Fruit fly (Drosophila melanogaster): ENCODE measurements around the gene DIP-gamma.
A peak's percentile ranks its signal among the peaks of the same experiment; 100 is the strongest.

DIP-gamma gene

dm6 chr3R:28911758-28912157 is 58.4 kb downstream of the DIP-gamma start (continued):
- TF ChIP-seq Meics (GFP tag; optimal IDR thresholded peaks at IDR 0.05) = peak; percentile 64
- TF ChIP-seq CG3995 (GFP tag; optimal IDR thresholded peaks at IDR 0.05) = no peak
- peak; percentile 83 for TF ChIP-seq Gug (GFP tag; IDR thresholded peaks at IDR 0.05)
- TF ChIP-seq CG8478 (optimal IDR thresholded peaks at IDR 0.05) = no peak
- TF ChIP-seq Ptx1 (GFP tag; IDR thresholded peaks at IDR 0.05) = peak; percentile 86
- peak; percentile 71 for TF ChIP-seq bcd (GFP tag; optimal IDR thresholded peaks at IDR 0.05)
- TF ChIP-seq CG12769 (tag; optimal IDR thresholded peaks at IDR 0.05) = peak; percentile 91
- no peak for TF ChIP-seq CkIIα-i1 (GFP tag; IDR thresholded peaks at IDR 0.05)
- no peak for TF ChIP-seq CG33557 (GFP tag; optimal IDR thresholded peaks at IDR 0.05)
- peak; percentile 80 for TF ChIP-seq CG16863 (GFP tag; optimal IDR thresholded peaks at IDR 0.05)
- TF ChIP-seq dpn (GFP tag; optimal IDR thresholded peaks at IDR 0.05) = peak; percentile 81
- TF ChIP-seq hb (GFP tag; IDR thresholded peaks at IDR 0.05; ENCODE audit: partially characterized antibody) = peak; percentile 25; the same call in 1 of the 3 replicates
- TF ChIP-seq CG4328 (GFP tag; optimal IDR thresholded peaks at IDR 0.05) = no peak
- peak; percentile 26 for TF ChIP-seq pho (GFP tag; optimal IDR thresholded peaks at IDR 0.05)
- peak; percentile 8 for TF ChIP-seq HmgZ (tag; optimal IDR thresholded peaks at IDR 0.05)
- TF ChIP-seq Stat92E (GFP tag; optimal IDR thresholded peaks at IDR 0.05) = no peak
- peak; percentile 87 for TF ChIP-seq lmd (GFP tag; IDR thresholded peaks at IDR 0.05)
- TF ChIP-seq D19A (tag; optimal IDR thresholded peaks at IDR 0.05) = peak; percentile 65
- peak; percentile 54 for TF ChIP-seq CG10267 (tag; optimal IDR thresholded peaks at IDR 0.05)
- TF ChIP-seq NC2α (GFP tag; optimal IDR thresholded peaks at IDR 0.05) = peak; percentile 48
- peak; percentile 84 for TF ChIP-seq tgo (GFP tag; IDR thresholded peaks at IDR 0.05)
- peak; percentile 33 for TF ChIP-seq Ets97D (GFP tag; optimal IDR thresholded peaks at IDR 0.05)
- TF ChIP-seq CG32532 (GFP tag; IDR thresholded peaks at IDR 0.05) = peak; percentile 79
- peak; percentile 51 for TF ChIP-seq HHEX (GFP tag; optimal IDR thresholded peaks at IDR 0.05)
- TF ChIP-seq sima (GFP tag; optimal IDR thresholded peaks at IDR 0.05) = no peak
- TF ChIP-seq onecut (GFP tag; IDR thresholded peaks at IDR 0.05) = no peak
- TF ChIP-seq crc (GFP tag; optimal IDR thresholded peaks at IDR 0.05) = peak; percentile 37
- peak; percentile 24; the same call in 1 of the 2 replicates for TF ChIP-seq CG4360 (GFP tag; IDR thresholded peaks at IDR 0.05)
- no peak for TF ChIP-seq Nf-YC (tag; optimal IDR thresholded peaks at IDR 0.05)
- TF ChIP-seq org-1 (GFP tag; optimal IDR thresholded peaks at IDR 0.05) = peak; percentile 61
- peak; percentile 62; the same call in 1 of the 2 replicates for TF ChIP-seq gsb (GFP tag; IDR thresholded peaks at IDR 0.05)
- no peak for TF ChIP-seq Dfd (GFP tag; optimal IDR thresholded peaks at IDR 0.05)
- no peak for TF ChIP-seq CG5180 (GFP tag; optimal IDR thresholded peaks at IDR 0.05)
- TF ChIP-seq CG17912 (GFP tag; optimal IDR thresholded peaks at IDR 0.05) = no peak
- peak; percentile 71 for TF ChIP-seq CG14667 (GFP tag; IDR thresholded peaks at IDR 0.05)
- TF ChIP-seq CG4707 (GFP tag; optimal IDR thresholded peaks at IDR 0.05) = peak; percentile 3
- 0 out of 2 replicates have a peak, but pooled peaks have one; percentile 13 for TF ChIP-seq Adf1 (GFP tag; IDR thresholded peaks at IDR 0.05)
- TF ChIP-seq B-H1 (GFP tag; IDR thresholded peaks at IDR 0.05) = peak; percentile 68
- peak; percentile 76 for TF ChIP-seq CG7786 (GFP tag; optimal IDR thresholded peaks at IDR 0.05)
- TF ChIP-seq CG18262 (tag; optimal IDR thresholded peaks at IDR 0.05) = peak; percentile 79
- no peak for TF ChIP-seq Scr (GFP tag; IDR thresholded peaks at IDR 0.05; ENCODE audit: partially characterized antibody)
- TF ChIP-seq Oaz (GFP tag; IDR thresholded peaks at IDR 0.05) = peak; percentile 20; the same call in 1 of the 2 replicates
- peak; percentile 10 for TF ChIP-seq CG4282 (GFP tag; optimal IDR thresholded peaks at IDR 0.05)
- TF ChIP-seq zen (tag; optimal IDR thresholded peaks at IDR 0.05) = no peak
- TF ChIP-seq sna (GFP tag; IDR thresholded peaks at IDR 0.05; ENCODE audit: partially characterized antibody) = no peak
- no peak for TF ChIP-seq Lhr (GFP tag; optimal IDR thresholded peaks at IDR 0.05)
- peak; percentile 69 for TF ChIP-seq CG17385 (GFP tag; optimal IDR thresholded peaks at IDR 0.05)
- no peak for TF ChIP-seq gt (GFP tag; IDR thresholded peaks at IDR 0.05)
- TF ChIP-seq z (GFP tag; IDR thresholded peaks at IDR 0.05) = no peak
- TF ChIP-seq CG1792 (GFP tag; optimal IDR thresholded peaks at IDR 0.05) = peak; percentile 29
- TF ChIP-seq Atf-2 (GFP tag; optimal IDR thresholded peaks at IDR 0.05) = peak; percentile 72
- TF ChIP-seq run (tag; optimal IDR thresholded peaks at IDR 0.05) = peak; percentile 35

All from whole organism, embryonic.